Fruit fly (Drosophila melanogaster) S2 (cell line): Measurements from ENCODE around the gene CG8379.

Experiments
- CG8478 ChIP-seq: fragments of >200 bp; optimal IDR thresholded peaks from 2 replicates; lab custom pipeline; 2018
- CTCF ChIP-seq, 2 experiments: fragments of >200 bp; optimal IDR thresholded peaks; 2 replicates each; lab custom pipeline; 2018

CG8379 gene

dm6 chr3R:8805388-8805852 is 18.8 kb upstream of the CG8379 start, which contains the start of gene CG9839:
TSS of gene CG9839 (minus strand) at chr3R:8805802.
- TF ChIP-seq CTCF (optimal IDR thresholded peaks at IDR 0.05; lab: Kevin White, UChicago) (peak in 1 of 2 experiments; percentile 26), CG8478 (lab: Kevin White, UChicago) (no peak)

- TF ChIP-seq CTCF (optimal IDR thresholded peaks at IDR 0.05; lab: Kevin White, UChicago) = no peak
- no peak for TF ChIP-seq CG8478 (lab: Kevin White, UChicago)
Measured at dm6 chr3R:8806104-8806503, 18.1 kb upstream of the CG8379 start, which contains the start of gene hng2. TSS of gene hng2 (plus strand) at chr3R:8806322.

- no peak for TF ChIP-seq CTCF (optimal IDR thresholded peaks at IDR 0.05; lab: Kevin White, UChicago)
- TF ChIP-seq CG8478 (lab: Kevin White, UChicago) = no peak
Measured at dm6 chr3R:8806638-8807037, 17.6 kb upstream of the CG8379 start.

dm6 chr3R:8807048-8807447 is 17.2 kb upstream of the CG8379 start:
- TF ChIP-seq CG8478 (lab: Kevin White, UChicago) (no peak), CTCF (optimal IDR thresholded peaks at IDR 0.05; lab: Kevin White, UChicago) (no peak)

- TF ChIP-seq CG8478 (lab: Kevin White, UChicago) (no peak), CTCF (optimal IDR thresholded peaks at IDR 0.05; lab: Kevin White, UChicago) (no peak)
Measured at dm6 chr3R:8807831-8808517, 16.2 kb upstream of the CG8379 start.

- TF ChIP-seq CTCF (optimal IDR thresholded peaks at IDR 0.05; lab: Kevin White, UChicago) (no peak), CG8478 (lab: Kevin White, UChicago) (no peak)
Measured at dm6 chr3R:8808518-8808921, 15.7 kb upstream of the CG8379 start.

dm6 chr3R:8809712-8810111 is 14.5 kb upstream of the CG8379 start:
- TF ChIP-seq CTCF (optimal IDR thresholded peaks at IDR 0.05; lab: Kevin White, UChicago) (no peak), CG8478 (lab: Kevin White, UChicago) (no peak)

dm6 chr3R:8810397-8811184 is 13.6 kb upstream of the CG8379 start:
- no peak for TF ChIP-seq CG8478 (lab: Kevin White, UChicago)
- no peak for TF ChIP-seq CTCF (optimal IDR thresholded peaks at IDR 0.05; lab: Kevin White, UChicago)

- TF ChIP-seq CTCF (optimal IDR thresholded peaks at IDR 0.05; lab: Kevin White, UChicago) (no peak), CG8478 (lab: Kevin White, UChicago) (no peak)
Measured at dm6 chr3R:8811323-8811936, 12.8 kb upstream of the CG8379 start.

- TF ChIP-seq CTCF (optimal IDR thresholded peaks at IDR 0.05; lab: Kevin White, UChicago) (no peak), CG8478 (lab: Kevin White, UChicago) (no peak)
Measured at dm6 chr3R:8812342-8812966, 11.8 kb upstream of the CG8379 start.

- TF ChIP-seq CTCF (optimal IDR thresholded peaks at IDR 0.05; lab: Kevin White, UChicago) (no peak), CG8478 (lab: Kevin White, UChicago) (no peak)
Measured at dm6 chr3R:8813164-8813629, 11.0 kb upstream of the CG8379 start, which contains the start of gene CG9837. TSS of gene CG9837 (minus strand) at chr3R:8813579.

- TF ChIP-seq CTCF (optimal IDR thresholded peaks at IDR 0.05; lab: Kevin White, UChicago) = no peak
- TF ChIP-seq CG8478 (lab: Kevin White, UChicago) = no peak
Measured at dm6 chr3R:8814029-8814647, 10.1 kb upstream of the CG8379 start.

- TF ChIP-seq CTCF (optimal IDR thresholded peaks at IDR 0.05; lab: Kevin White, UChicago) (no peak), CG8478 (lab: Kevin White, UChicago) (no peak)
Measured at dm6 chr3R:8815074-8815473, 9.1 kb upstream of the CG8379 start.

- TF ChIP-seq CTCF (optimal IDR thresholded peaks at IDR 0.05; lab: Kevin White, UChicago) = no peak
- no peak for TF ChIP-seq CG8478 (lab: Kevin White, UChicago)
Measured at dm6 chr3R:8818239-8818638, 6.0 kb upstream of the CG8379 start.
